Fruit fly (Drosophila melanogaster) whole organism, wandering third instar larva: Measurements from ENCODE around the gene pot.

Source experiments
- Dfd ChIP-seq: fragments of >200 bp; optimal IDR thresholded peaks from 2 replicates; lab custom pipeline; 2017; ENCODE audit warnings: missing biosample characterization, missing genetic modification characterization
- Hnf4 ChIP-seq: fragments of 200-800 bp; sonication (Bioruptor generic); optimal IDR thresholded peaks from 2 replicates; lab custom pipeline; 2016; ENCODE audit warnings: missing biosample characterization, mild to moderate bottlenecking, missing genetic modification characterization
- Mio ChIP-seq: sonication (Bioruptor generic); optimal IDR thresholded peaks from 2 replicates; lab custom pipeline; 2016; ENCODE audit warnings: missing biosample characterization, missing genetic modification characterization
- Myc ChIP-seq: fragments of >200 bp; optimal IDR thresholded peaks from 2 replicates; lab custom pipeline; 2017
- OdsH ChIP-seq: fragments of 200-800 bp; sonication (Bioruptor generic); optimal IDR thresholded peaks from 2 replicates; lab custom pipeline; 2016; ENCODE audit warnings: missing biosample characterization, mild to moderate bottlenecking, missing genetic modification characterization
- Sp1 ChIP-seq: fragments of 200-800 bp; sonication (Bioruptor generic); optimal IDR thresholded peaks from 3 replicates; lab custom pipeline; 2019; ENCODE audit warnings: missing biosample characterization, mild to moderate bottlenecking, missing genetic modification characterization, moderate library complexity
- dl ChIP-seq, 2 experiments: fragments of 175-275, 200-275 bp in 1 of 2; fragments of 200-275 bp in 1 of 2; sonication (Bioruptor generic); optimal IDR thresholded peaks; lab custom pipeline; 2018; ENCODE audit warnings: mild to moderate bottlenecking in 2 of 2, missing biosample characterization in 2 of 2, missing genetic modification characterization in 2 of 2, moderate library complexity in 2 of 2; ENCODE audit not compliant: partially characterized antibody in 2 of 2, insufficient read depth in 1 of 2
- dsf ChIP-seq: sonication (Bioruptor generic); optimal IDR thresholded peaks from 2 replicates; lab custom pipeline; 2016; ENCODE audit warnings: missing biosample characterization, missing genetic modification characterization, borderline replicate concordance
- foxo ChIP-seq, 2 experiments: fragments of 200-800 bp; sonication (Bioruptor generic); optimal IDR thresholded peaks; 2 replicates in 1 of 2; 3 replicates in 1 of 2; lab custom pipeline; 2016 to 2017; ENCODE audit warnings: missing biosample characterization in 2 of 2, missing genetic modification characterization in 2 of 2
- h ChIP-seq: fragments of 200-800 bp; sonication (Bioruptor generic); optimal IDR thresholded peaks from 3 replicates; lab custom pipeline; 2016; ENCODE audit warnings: missing biosample characterization, mild to moderate bottlenecking, missing genetic modification characterization

DNA sequence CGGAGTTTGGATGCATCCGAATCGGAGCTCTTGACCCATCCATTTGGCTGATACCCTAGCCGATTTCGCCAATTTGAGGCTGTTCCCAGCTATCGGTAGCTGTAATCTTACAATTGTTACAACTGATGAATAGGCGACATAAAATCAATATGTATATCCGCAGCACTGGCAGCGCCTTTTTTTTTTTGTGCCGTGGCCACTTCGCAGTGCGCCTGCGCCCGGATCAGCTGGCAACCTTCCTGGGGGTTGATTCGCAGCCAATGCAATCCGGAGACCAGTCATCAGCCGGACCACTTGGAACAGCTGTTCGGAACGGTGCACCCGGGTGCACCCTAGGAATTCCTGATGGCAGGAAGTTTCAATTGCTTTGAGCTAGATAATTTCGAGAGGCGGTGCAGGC is 13.7 kb upstream of the pot start, which contains the start of gene Pdzd8:
- TF ChIP-seq dsf (GFP tag; lab: Kevin White, UChicago), result no peak
- no peak for TF ChIP-seq Sp1 (GFP tag; lab: Kevin White, UChicago)
- TF ChIP-seq Myc (lab: Kevin White, UChicago), result no peak
- TF ChIP-seq OdsH (GFP tag; lab: Kevin White, UChicago), result no peak
- no peak for TF ChIP-seq Dfd (GFP tag; lab: Kevin White, UChicago)
- no peak for TF ChIP-seq foxo (GFP tag; optimal IDR thresholded peaks at IDR 0.05; lab: Kevin White, UChicago)
- TF ChIP-seq dl (GFP tag; optimal IDR thresholded peaks at IDR 0.05; lab: Kevin White, UChicago; ENCODE audit: insufficient read depth in 1 of 2, partially characterized antibody in 2 of 2), result no peak
- no peak for TF ChIP-seq Hnf4 (GFP tag; lab: Kevin White, UChicago)
- no peak for TF ChIP-seq Mio (GFP tag; lab: Kevin White, UChicago)
- no peak for TF ChIP-seq h (GFP tag; lab: Kevin White, UChicago)
